Worm (Caenorhabditis elegans): Measurements from ENCODE around the gene K03B4.2.

DNA sequence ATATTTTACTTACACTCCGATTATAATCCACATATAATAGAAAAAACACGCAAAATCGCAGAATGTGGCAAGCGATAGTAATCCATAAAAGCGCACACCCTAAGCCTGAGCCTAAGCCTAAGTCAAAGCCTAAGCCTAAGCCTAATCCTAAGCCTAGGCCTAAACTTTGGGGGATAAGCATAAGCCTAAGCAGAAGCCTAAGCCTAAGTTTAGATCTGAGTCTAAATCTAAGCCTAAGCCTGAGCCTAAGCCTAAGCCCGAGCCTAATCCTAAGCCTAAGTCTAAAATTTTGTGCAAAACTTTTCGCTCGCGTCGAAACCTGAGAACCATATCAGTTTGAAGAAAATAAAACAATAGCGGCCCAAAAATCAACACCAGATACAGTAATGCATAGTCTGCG lies 3.7 kb upstream of the K03B4.2 start:
- TF ChIP-seq fos-1 (tag; optimal IDR thresholded peaks at IDR 0.05) (no peak), pqm-1 (tag; optimal IDR thresholded peaks at IDR 0.05) (no peak), nhr-12 (tag; optimal IDR thresholded peaks at IDR 0.05) (no peak), skn-1 (tag; optimal IDR thresholded peaks at IDR 0.05) (no peak), nhr-67 (tag; optimal IDR thresholded peaks at IDR 0.05) (no peak)

All from whole organism, L3 larva.